Fruit fly (Drosophila melanogaster): ENCODE measurements around the gene CG32756.
A peak's percentile ranks its signal among the peaks of the same experiment; 100 is the strongest.

The CG32756 gene

dm6 chrX:5968094-5968723 lies 22.7 kb downstream of the CG32756 start (continued):
- TF ChIP-seq Nf-YB (GFP tag; optimal IDR thresholded peaks at IDR 0.05): no peak
- no peak for TF ChIP-seq shn (GFP tag; optimal IDR thresholded peaks at IDR 0.05)
- TF ChIP-seq Usf (GFP tag; optimal IDR thresholded peaks at IDR 0.05): no peak
- no peak for TF ChIP-seq CG18011 (GFP tag; optimal IDR thresholded peaks at IDR 0.05)
- TF ChIP-seq CG8359 (GFP tag; optimal IDR thresholded peaks at IDR 0.05; ENCODE audit: borderline replicate concordance): peak; percentile 6
- TF ChIP-seq pb (GFP tag; optimal IDR thresholded peaks at IDR 0.05): no peak
- no peak for TF ChIP-seq sd (tag; optimal IDR thresholded peaks at IDR 0.05)
- no peak for TF ChIP-seq aop (GFP tag; IDR thresholded peaks at IDR 0.05)
- TF ChIP-seq HLH54F (GFP tag; optimal IDR thresholded peaks at IDR 0.05): no peak
- no peak for TF ChIP-seq ato (GFP tag; IDR thresholded peaks at IDR 0.05; ENCODE audit: partially characterized antibody)
- TF ChIP-seq CG1792 (GFP tag; optimal IDR thresholded peaks at IDR 0.05): no peak
- no peak for TF ChIP-seq CoRest (tag; optimal IDR thresholded peaks at IDR 0.05)
- no peak for TF ChIP-seq CG6654 (GFP tag; optimal IDR thresholded peaks at IDR 0.05)
- peak; percentile 81 for TF ChIP-seq CG11696 (GFP tag; IDR thresholded peaks at IDR 0.05)
- no peak for TF ChIP-seq org-1 (GFP tag; optimal IDR thresholded peaks at IDR 0.05)
- no peak for TF ChIP-seq lab (GFP tag; optimal IDR thresholded peaks at IDR 0.05)
- peak; percentile 9 for TF ChIP-seq CG8924 (tag; optimal IDR thresholded peaks at IDR 0.05)
- TF ChIP-seq CG15269 (tag; optimal IDR thresholded peaks at IDR 0.05): no peak
- TF ChIP-seq so (GFP tag; IDR thresholded peaks at IDR 0.05): no peak; the same call in 2 of the 3 replicates
- TF ChIP-seq repo (GFP tag; optimal IDR thresholded peaks at IDR 0.05): no peak
- TF ChIP-seq CG5180 (GFP tag; optimal IDR thresholded peaks at IDR 0.05): no peak
- peak in 1 of 2 experiments; percentile 39 for TF ChIP-seq dpn (GFP tag; optimal IDR thresholded peaks at IDR 0.05)
- TF ChIP-seq Hsf (GFP tag; optimal IDR thresholded peaks at IDR 0.05): peak; percentile 10
- no peak for TF ChIP-seq wek (GFP tag; optimal IDR thresholded peaks at IDR 0.05)
- TF ChIP-seq Nf-YC (tag; optimal IDR thresholded peaks at IDR 0.05): no peak
- TF ChIP-seq crp (GFP tag; optimal IDR thresholded peaks at IDR 0.05): no peak
- no peak for TF ChIP-seq zen2 (GFP tag; IDR thresholded peaks at IDR 0.05; ENCODE audit: partially characterized antibody)
- no peak for TF ChIP-seq Bteb2 (GFP tag; optimal IDR thresholded peaks at IDR 0.05)
- TF ChIP-seq CG6175 (GFP tag; IDR thresholded peaks at IDR 0.05): no peak
- TF ChIP-seq jing (GFP tag; optimal IDR thresholded peaks at IDR 0.05): no peak
- TF ChIP-seq CG31441 (GFP tag; IDR thresholded peaks at IDR 0.05): peak; percentile 37; the same call in 1 of the 2 replicates
- TF ChIP-seq CTCF (GFP tag; optimal IDR thresholded peaks at IDR 0.05): no peak
- no peak for TF ChIP-seq CG4617 (GFP tag; optimal IDR thresholded peaks at IDR 0.05; ENCODE audit: borderline replicate concordance)
- peak; percentile 51 for TF ChIP-seq twi (tag; optimal IDR thresholded peaks at IDR 0.05)
- TF ChIP-seq maf-S (GFP tag; optimal IDR thresholded peaks at IDR 0.05): no peak
- no peak for TF ChIP-seq mld (GFP tag; IDR thresholded peaks at IDR 0.05; ENCODE audit: partially characterized antibody)
- TF ChIP-seq CG8478 (optimal IDR thresholded peaks at IDR 0.05): no peak
- TF ChIP-seq CG9932 (GFP tag; IDR thresholded peaks at IDR 0.05): no peak
- TF ChIP-seq Rfx (GFP tag; IDR thresholded peaks at IDR 0.05): no peak
- no peak for TF ChIP-seq CG4820 (GFP tag; optimal IDR thresholded peaks at IDR 0.05)
- no peak for TF ChIP-seq Lpt (GFP tag; optimal IDR thresholded peaks at IDR 0.05)
- TF ChIP-seq tx (GFP tag; optimal IDR thresholded peaks at IDR 0.05): no peak
- TF ChIP-seq cad (GFP tag; optimal IDR thresholded peaks at IDR 0.05): no peak
- 0 out of 3 replicates have a peak, but pooled peaks have one; percentile 5 for TF ChIP-seq z (GFP tag; IDR thresholded peaks at IDR 0.05)
- TF ChIP-seq CG9215 (GFP tag; IDR thresholded peaks at IDR 0.05): no peak
- TF ChIP-seq CG11456 (GFP tag; IDR thresholded peaks at IDR 0.05): 0 out of 3 replicates have a peak, but pooled peaks have one; percentile 47
- TF ChIP-seq ind (GFP tag; optimal IDR thresholded peaks at IDR 0.05): peak; percentile 9
- TF ChIP-seq en (GFP tag; optimal IDR thresholded peaks at IDR 0.05): no peak
- TF ChIP-seq al (GFP tag; IDR thresholded peaks at IDR 0.05): no peak
- no peak for TF ChIP-seq gcm2 (GFP tag; optimal IDR thresholded peaks at IDR 0.05)
- no peak for TF ChIP-seq trh (GFP tag; optimal IDR thresholded peaks at IDR 0.05)
- peak; percentile 43 for TF ChIP-seq az2 (GFP tag; optimal IDR thresholded peaks at IDR 0.05)
